Worm (Caenorhabditis elegans) whole organism, early embryonic: ENCODE measurements around the gene C28D4.7.

Experiments used
- F13C5.2 ChIP-seq: sonication (generic microtip); optimal IDR thresholded peaks from 2 replicates; lab custom pipeline; 2017; ENCODE audit warnings: mild to moderate bottlenecking, missing genetic modification characterization, inconsistent platforms, missing compliant biosample characterization
- aly-1 ChIP-seq: sonication (generic microtip); optimal IDR thresholded peaks from 2 replicates; lab custom pipeline; 2016; ENCODE audit warnings: missing genetic modification characterization, missing compliant biosample characterization
- ama-1 ChIP-seq: fragments of 150-350 bp; optimal IDR thresholded peaks from 2 replicates; lab custom pipeline; 2014
- ceh-13 ChIP-seq: fragments of 200-800 bp; sonication (Bioruptor generic); optimal IDR thresholded peaks from 2 replicates; lab custom pipeline; 2018; ENCODE audit warnings: mild to moderate bottlenecking, missing genetic modification characterization, missing compliant biosample characterization
- ceh-36 ChIP-seq: sonication (generic microtip); optimal IDR thresholded peaks from 2 replicates; lab custom pipeline; 2016; ENCODE audit warnings: missing genetic modification characterization, inconsistent platforms, missing compliant biosample characterization
- flt-1 ChIP-seq: fragments of 200-800 bp; sonication (Bioruptor generic); IDR thresholded peaks from 2 replicates; pipeline ENCODE4 v1.3.6; 2022; ENCODE audit warnings: missing genetic modification characterization, missing compliant biosample characterization
- sea-1 ChIP-seq: fragments of 200-800 bp; sonication (Bioruptor generic); conservative IDR thresholded peaks from 2 replicates; pipeline ENCODE4 v1.3.6; 2022; ENCODE audit warnings: missing genetic modification characterization, missing compliant biosample characterization
- tbx-37 ChIP-seq: fragments of 200-800 bp; sonication (Bioruptor generic); conservative IDR thresholded peaks from 2 replicates; pipeline ENCODE4 v1.3.6; 2022; ENCODE audit warnings: missing genetic modification reagents, missing genetic modification characterization, missing compliant biosample characterization
- tra-4 ChIP-seq: sonication (generic microtip); optimal IDR thresholded peaks from 2 replicates; lab custom pipeline; 2017; ENCODE audit warnings: missing genetic modification characterization, missing compliant biosample characterization

DNA sequence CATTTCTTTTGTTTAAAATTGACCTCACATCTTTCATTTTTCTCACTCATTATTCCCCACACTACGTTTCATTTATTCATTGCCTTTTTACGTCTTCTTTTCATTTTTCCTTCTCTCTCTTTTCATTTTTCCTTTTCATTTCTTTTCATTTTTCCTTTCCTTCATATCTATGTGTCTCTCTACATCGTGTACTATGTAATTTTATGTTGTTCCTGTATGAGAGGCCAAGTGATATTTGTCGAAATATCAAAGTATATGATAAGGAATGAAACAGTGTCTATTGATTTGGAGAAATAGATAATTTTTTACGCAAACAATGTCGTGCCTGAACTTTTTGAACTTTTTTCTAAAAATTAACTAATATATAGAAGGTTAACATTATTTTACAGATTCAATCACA, 26.5 kb downstream of the C28D4.7 start:
- TF ChIP-seq ceh-36 (tag; lab: Kevin White, UChicago) (no peak), aly-1 (tag; lab: Kevin White, UChicago) (no peak), flt-1 (GFP tag; lab: Robert Waterston, UW) (no peak), ama-1 (no peak), sea-1 (GFP tag; lab: Robert Waterston, UW) (no peak), tbx-37 (GFP tag; lab: Robert Waterston, UW) (no peak), tra-4 (tag; lab: Kevin White, UChicago) (no peak), F13C5.2 (tag; lab: Kevin White, UChicago) (no peak), ceh-13 (no peak)
